Fruit fly (Drosophila melanogaster) whole organism, embryonic: Measurements from ENCODE around the gene CG13996.

Source experiments
- Aef1 ChIP-seq: fragments of 200-800 bp; sonication (Bioruptor generic); IDR thresholded peaks from 3 replicates; pipeline ENCODE4 v1.3.6; 2022; ENCODE audit warnings: missing biosample characterization, missing genetic modification characterization
- Awh ChIP-seq: fragments of 200-800 bp; sonication (Bioruptor generic); IDR thresholded peaks from 2 replicates; pipeline ENCODE4, ENCODE4 v1.3.6; 2022; ENCODE audit warnings: missing biosample characterization, missing genetic modification characterization
- Bdp1 ChIP-seq: fragments of 200-800 bp; sonication (Bioruptor generic); optimal IDR thresholded peaks from 3 replicates; lab custom pipeline; 2016; ENCODE audit warnings: missing biosample characterization, missing genetic modification characterization
- Bteb2 ChIP-seq: fragments of 200-800 bp; sonication (Bioruptor generic); optimal IDR thresholded peaks from 2 replicates; lab custom pipeline; 2016; ENCODE audit warnings: missing biosample characterization, missing genetic modification characterization
- CG11085 ChIP-seq: fragments of 200-800 bp; sonication (Bioruptor generic); IDR thresholded peaks from 2 replicates; pipeline ENCODE4 v1.3.6; 2022; ENCODE audit warnings: missing biosample characterization, missing genetic modification characterization
- CG11504 ChIP-seq: fragments of 200-800 bp; sonication (Bioruptor generic); optimal IDR thresholded peaks from 3 replicates; lab custom pipeline; 2019; ENCODE audit warnings: missing biosample characterization, mild to moderate bottlenecking, missing genetic modification characterization, moderate library complexity
- CG11696 ChIP-seq: fragments of 200-800 bp; sonication (Bioruptor generic); IDR thresholded peaks from 2 replicates; pipeline ENCODE4 v1.3.6; 2022; ENCODE audit warnings: missing biosample characterization, missing genetic modification characterization
- CG12942 ChIP-seq: fragments of 200-800 bp; sonication (Bioruptor generic); optimal IDR thresholded peaks from 3 replicates; lab custom pipeline; 2016; ENCODE audit warnings: missing biosample characterization, missing genetic modification characterization
- CG13624 ChIP-seq: fragments of 200-800 bp; sonication (Bioruptor generic); optimal IDR thresholded peaks from 2 replicates; lab custom pipeline; 2016; ENCODE audit warnings: missing biosample characterization, missing genetic modification characterization
- CG15479 ChIP-seq: fragments of 200-800 bp; sonication (Bioruptor generic); optimal IDR thresholded peaks from 3 replicates; lab custom pipeline; 2019; ENCODE audit warnings: missing biosample characterization, mild to moderate bottlenecking, missing genetic modification characterization, moderate library complexity
- CG1792 ChIP-seq: fragments of 200-800 bp; sonication (Bioruptor generic); optimal IDR thresholded peaks from 2 replicates; lab custom pipeline; 2016; ENCODE audit warnings: missing biosample characterization, missing genetic modification characterization
- CG18764 ChIP-seq: fragments of 200-800 bp; sonication (Bioruptor generic); optimal IDR thresholded peaks from 3 replicates; lab custom pipeline; 2016; ENCODE audit warnings: missing biosample characterization, missing genetic modification characterization
- CG30403 ChIP-seq: fragments of 200-800 bp; sonication (Bioruptor generic); optimal IDR thresholded peaks from 3 replicates; lab custom pipeline; 2016; ENCODE audit warnings: missing biosample characterization, missing genetic modification characterization
- CG34376 ChIP-seq: fragments of 200-800 bp; sonication (Bioruptor generic); optimal IDR thresholded peaks from 2 replicates; lab custom pipeline; 2018; ENCODE audit warnings: missing biosample characterization, mild to moderate bottlenecking, missing genetic modification characterization
- CG34422 ChIP-seq: fragments of 200-800 bp; sonication (Bioruptor generic); IDR thresholded peaks from 3 replicates; pipeline ENCODE4 v1.3.6; 2022; ENCODE audit warnings: missing biosample characterization, missing genetic modification characterization
- CG43689 ChIP-seq: fragments of 200-800 bp; sonication (Bioruptor generic); IDR thresholded peaks from 2 replicates; pipeline ENCODE4 v1.3.6; 2022; ENCODE audit warnings: missing biosample characterization, missing genetic modification characterization
- CG5245 ChIP-seq: fragments of 200-800 bp; sonication (Bioruptor generic); optimal IDR thresholded peaks from 3 replicates; lab custom pipeline; 2016; ENCODE audit warnings: missing biosample characterization, missing genetic modification characterization
- CG7372 ChIP-seq: fragments of 200-800 bp; sonication (Bioruptor generic); IDR thresholded peaks from 2 replicates; pipeline ENCODE4 v1.3.6; 2022; ENCODE audit warnings: missing biosample characterization, missing genetic modification characterization
- CG7745 ChIP-seq: fragments of 200-800 bp; sonication (Bioruptor generic); optimal IDR thresholded peaks from 2 replicates; lab custom pipeline; 2018; ENCODE audit warnings: missing biosample characterization, mild to moderate bottlenecking, missing genetic modification characterization, moderate library complexity
- D19B ChIP-seq: fragments of 200-800 bp; sonication (Bioruptor generic); optimal IDR thresholded peaks from 2 replicates; lab custom pipeline; 2017; ENCODE audit warnings: missing biosample characterization, mild to moderate bottlenecking, missing genetic modification characterization
- Dip3 ChIP-seq: fragments of 200-800 bp; sonication (Bioruptor generic); optimal IDR thresholded peaks from 3 replicates; lab custom pipeline; 2016; ENCODE audit warnings: missing biosample characterization, missing genetic modification characterization
- Elba2 ChIP-seq: fragments of 200-800 bp; sonication (Bioruptor generic); optimal IDR thresholded peaks from 3 replicates; lab custom pipeline; 2016; ENCODE audit warnings: missing biosample characterization, missing genetic modification characterization
- Ets65A ChIP-seq: fragments of 200-800 bp; sonication (Bioruptor generic); peaks from one replicate; lab custom pipeline; 2016; ENCODE audit warnings: missing biosample characterization, missing genetic modification characterization
- HLHmδ ChIP-seq: fragments of 200-800 bp; sonication (Bioruptor generic); optimal IDR thresholded peaks from 2 replicates; lab custom pipeline; 2018; ENCODE audit warnings: missing biosample characterization, mild to moderate bottlenecking, missing genetic modification characterization, moderate library complexity
- HmgZ ChIP-seq: fragments of 200-800 bp; sonication (Bioruptor generic); optimal IDR thresholded peaks from 2 replicates; lab custom pipeline; 2018; ENCODE audit warnings: missing biosample characterization, mild to moderate bottlenecking, missing genetic modification characterization
- Med ChIP-seq: fragments of 200-800 bp; sonication (Bioruptor generic); peaks from one replicate; lab custom pipeline; 2016; ENCODE audit warnings: missing biosample characterization, missing genetic modification characterization, mild to moderate bottlenecking, inconsistent platforms, moderate library complexity
- Meics ChIP-seq: fragments of 200-800 bp; sonication (Bioruptor generic); optimal IDR thresholded peaks from 2 replicates; lab custom pipeline; 2017; ENCODE audit warnings: missing biosample characterization, mild to moderate bottlenecking, missing genetic modification characterization
- Mes4 ChIP-seq: fragments of 200-800 bp; sonication (Bioruptor generic); optimal IDR thresholded peaks from 2 replicates; lab custom pipeline; 2016; ENCODE audit warnings: missing biosample characterization, missing genetic modification characterization
- Myb ChIP-seq: fragments of 200-800 bp; sonication (Bioruptor generic); optimal IDR thresholded peaks from 2 replicates; lab custom pipeline; 2016; ENCODE audit warnings: missing biosample characterization, missing genetic modification characterization
- Pdp1 ChIP-seq, 2 experiments: fragments of 200-800 bp; sonication (Bioruptor generic); optimal IDR thresholded peaks; 3 replicates each; lab custom pipeline; 2016; ENCODE audit warnings: missing biosample characterization in 2 of 2, missing genetic modification characterization in 2 of 2, mild to moderate bottlenecking in 1 of 2, moderate library complexity in 1 of 2
- Rfx ChIP-seq: fragments of 200-800 bp; sonication (Bioruptor generic); IDR thresholded peaks from 2 replicates; pipeline ENCODE4 v1.3.6; 2022; ENCODE audit warnings: missing biosample characterization, missing genetic modification characterization
- Sox100B ChIP-seq: fragments of 200-800 bp; sonication (Bioruptor generic); optimal IDR thresholded peaks from 3 replicates; lab custom pipeline; 2018; ENCODE audit warnings: missing biosample characterization, mild to moderate bottlenecking, missing genetic modification characterization
- Ssrp ChIP-seq: fragments of 200-800 bp; sonication (Bioruptor generic); optimal IDR thresholded peaks from 2 replicates; lab custom pipeline; 2018; ENCODE audit warnings: missing biosample characterization, mild to moderate bottlenecking, missing genetic modification characterization, moderate library complexity
- abd-A ChIP-seq: fragments of 200-800 bp; sonication (Bioruptor generic); optimal IDR thresholded peaks from 3 replicates; lab custom pipeline; 2019; ENCODE audit warnings: missing biosample characterization, mild to moderate bottlenecking, missing genetic modification characterization, moderate library complexity
- aop ChIP-seq: fragments of 200-800 bp; sonication (Bioruptor generic); IDR thresholded peaks from 2 replicates; pipeline ENCODE4 v1.3.6; 2022; ENCODE audit warnings: missing biosample characterization, missing genetic modification characterization
- ase ChIP-seq: fragments of 200-800 bp; sonication (Bioruptor generic); IDR thresholded peaks from 3 replicates; pipeline ENCODE4 v1.3.6; 2022; ENCODE audit warnings: missing biosample characterization, missing genetic modification characterization
- ash1 ChIP-seq: fragments of 200-800 bp; sonication (Bioruptor generic); optimal IDR thresholded peaks from 2 replicates; lab custom pipeline; 2018; ENCODE audit warnings: missing biosample characterization, mild to moderate bottlenecking, missing genetic modification characterization
- cad ChIP-seq: fragments of >200 bp; optimal IDR thresholded peaks from 2 replicates; lab custom pipeline; 2017; ENCODE audit warnings: missing biosample characterization, missing genetic modification characterization
- cas ChIP-seq: fragments of 200-800 bp; sonication (Bioruptor generic); IDR thresholded peaks from 2 replicates; pipeline ENCODE4 v1.3.6; 2022; ENCODE audit warnings: missing biosample characterization, missing genetic modification characterization
- corto ChIP-seq: fragments of 200-800 bp; sonication (Bioruptor generic); optimal IDR thresholded peaks from 2 replicates; lab custom pipeline; 2016; ENCODE audit warnings: missing biosample characterization, mild to moderate bottlenecking, missing genetic modification characterization, moderate library complexity
- crc ChIP-seq: fragments of 200-800 bp; sonication (Bioruptor generic); optimal IDR thresholded peaks from 2 replicates; lab custom pipeline; 2016; ENCODE audit warnings: missing biosample characterization, missing genetic modification characterization
- disco-r ChIP-seq: fragments of 200-800 bp; sonication (Bioruptor generic); optimal IDR thresholded peaks from 2 replicates; lab custom pipeline; 2016; ENCODE audit warnings: missing biosample characterization, missing genetic modification characterization
- esg ChIP-seq: fragments of 200-800 bp; sonication (Bioruptor generic); conservative IDR thresholded peaks from 2 replicates; pipeline ENCODE4 v1.3.6; 2022; ENCODE audit warnings: missing biosample characterization, missing genetic modification characterization
- gce ChIP-seq: fragments of 200-800 bp; sonication (Bioruptor generic); IDR thresholded peaks from 3 replicates; pipeline ENCODE4 v1.3.6; 2022; ENCODE audit warnings: missing biosample characterization, missing genetic modification characterization
- grn ChIP-seq: fragments of 200-800 bp; sonication (Bioruptor generic); optimal IDR thresholded peaks from 3 replicates; lab custom pipeline; 2017; ENCODE audit warnings: missing biosample characterization, missing genetic modification characterization
- hth ChIP-seq: fragments of >200 bp; optimal IDR thresholded peaks from 2 replicates; lab custom pipeline; 2017; ENCODE audit warnings: inconsistent platforms
- lola ChIP-seq, 3 experiments: fragments of >200 bp in 2 of 3; fragments of 200-800 bp in 1 of 3; sonication (Bioruptor generic) in 1 of 3; optimal IDR thresholded peaks; 2 replicates each; lab custom pipeline; 2017 to 2019; ENCODE audit warnings: missing biosample characterization in 3 of 3, missing genetic modification characterization in 3 of 3, mild to moderate bottlenecking in 1 of 3, moderate library complexity in 1 of 3
- luna ChIP-seq: fragments of 200-800 bp; sonication (Bioruptor generic); optimal IDR thresholded peaks from 2 replicates; lab custom pipeline; 2016; ENCODE audit warnings: missing biosample characterization, missing genetic modification characterization
- pho ChIP-seq: fragments of 200-800 bp; sonication (Bioruptor generic); optimal IDR thresholded peaks from 2 replicates; lab custom pipeline; 2016; ENCODE audit warnings: missing biosample characterization, missing genetic modification characterization
- sr ChIP-seq: fragments of 200-800 bp; sonication (Bioruptor generic); IDR thresholded peaks from 3 replicates; pipeline ENCODE4 v1.3.6; 2022; ENCODE audit warnings: missing biosample characterization, missing genetic modification characterization
- vvl ChIP-seq: fragments of 200-800 bp; sonication (Bioruptor generic); IDR thresholded peaks from 2 replicates; pipeline ENCODE4 v1.3.6; 2022; ENCODE audit warnings: missing biosample characterization, missing genetic modification characterization
- z ChIP-seq: fragments of 200-800 bp; sonication (Bioruptor generic); IDR thresholded peaks from 3 replicates; pipeline ENCODE4 v1.3.6; 2022; ENCODE audit warnings: missing biosample characterization, missing genetic modification characterization

Gene CG13996

DNA sequence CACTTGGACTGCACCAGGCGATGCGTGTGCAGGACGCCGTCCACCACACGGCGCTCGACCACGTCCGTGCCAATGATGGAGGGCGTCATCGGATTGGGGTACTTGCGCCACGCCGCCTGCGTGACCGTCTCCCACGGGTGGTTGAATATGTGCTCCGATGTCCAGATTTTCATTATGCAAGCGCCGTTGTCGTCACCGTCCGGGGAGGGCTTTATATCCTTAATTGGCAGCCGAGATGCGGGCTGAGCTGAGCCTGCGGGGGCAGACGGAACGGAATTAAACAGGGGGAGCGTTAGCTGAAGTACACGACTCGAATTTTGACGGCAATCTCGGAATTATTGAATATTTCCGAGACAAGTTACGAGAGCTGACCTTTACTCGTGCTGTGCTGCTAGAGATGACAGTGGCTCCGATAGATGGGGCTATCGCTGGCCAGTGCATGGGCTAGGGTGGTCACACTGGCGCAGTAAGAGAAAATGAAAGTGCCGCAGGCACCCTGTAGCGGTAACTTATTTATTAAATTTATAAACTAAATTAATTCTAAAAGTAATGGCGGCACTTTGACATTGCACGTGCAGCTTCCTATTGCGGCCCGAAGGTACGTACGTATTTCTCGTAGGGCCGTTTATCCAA, 27.0 kb downstream of the CG13996 start, which contains the start of gene IPIP (continued):
- TF ChIP-seq CG43689, result no peak
- TF ChIP-seq CG18764 (GFP tag; lab: Kevin White, UChicago), result no peak
- TF ChIP-seq CG15479 (GFP tag; lab: Kevin White, UChicago), result no peak
- TF ChIP-seq CG11696 (GFP tag; lab: Robert Waterston, UW), result no peak
- TF ChIP-seq HLHmδ (GFP tag; lab: Kevin White, UChicago), result peak; percentile 3
- TF ChIP-seq aop (GFP tag; lab: Robert Waterston, UW), result no peak
- TF ChIP-seq HmgZ (tag; lab: Kevin White, UChicago), result peak; percentile 59
- no peak for TF ChIP-seq abd-A (tag; lab: Kevin White, UChicago)
- TF ChIP-seq lola (GFP tag; optimal IDR thresholded peaks at IDR 0.05; lab: Kevin White, UChicago), result no peak
- no peak for TF ChIP-seq grn (GFP tag; lab: Kevin White, UChicago)
- no peak for TF ChIP-seq ash1 (GFP tag; lab: Kevin White, UChicago)
- TF ChIP-seq CG13624 (GFP tag; lab: Kevin White, UChicago), result peak; percentile 28
- TF ChIP-seq CG34422, result peak; percentile 67; the same call in 1 of the 3 replicates
- TF ChIP-seq cad, result no peak
- no peak for TF ChIP-seq CG11504 (tag; lab: Kevin White, UChicago)
- no peak for TF ChIP-seq CG5245
- peak; percentile 34; the same call in 1 of the 3 replicates for TF ChIP-seq ase (GFP tag; lab: Robert Waterston, UW)
- TF ChIP-seq pho (GFP tag; lab: Kevin White, UChicago), result no peak
- TF ChIP-seq cas, result no peak
- TF ChIP-seq D19B (GFP tag; lab: Kevin White, UChicago), result no peak
- TF ChIP-seq Myb, result no peak
- TF ChIP-seq crc (GFP tag; lab: Kevin White, UChicago), result no peak
- no peak for TF ChIP-seq Mes4
- TF ChIP-seq CG12942 (GFP tag; lab: Kevin White, UChicago), result no peak
- 0 out of 3 replicates have a peak, but pooled peaks have one; percentile 3 for TF ChIP-seq sr (GFP tag; lab: Robert Waterston, UW)
- 0 out of 2 replicates have a peak, but pooled peaks have one; percentile 37 for TF ChIP-seq CG11085 (GFP tag; lab: Robert Waterston, UW)
- TF ChIP-seq Med (GFP tag; lab: Kevin White, UChicago), result peak; percentile 91
- TF ChIP-seq disco-r (GFP tag; lab: Kevin White, UChicago), result no peak
- TF ChIP-seq gce, result no peak
- no peak for TF ChIP-seq Awh (GFP tag; lab: Robert Waterston, UW)
- peak; percentile 26 for TF ChIP-seq CG30403 (GFP tag; lab: Kevin White, UChicago)
- no peak for TF ChIP-seq Dip3 (GFP tag; lab: Kevin White, UChicago)
- TF ChIP-seq Sox100B (GFP tag; lab: Kevin White, UChicago), result no peak
- TF ChIP-seq Meics, result peak; percentile 3
- peak in 1 of 2 experiments; percentile 98 for TF ChIP-seq Pdp1 (GFP tag; optimal IDR thresholded peaks at IDR 0.05; lab: Kevin White, UChicago)
- peak; percentile 42; the same call in 1 of the 2 replicates for TF ChIP-seq CG7372 (GFP tag; lab: Robert Waterston, UW)
- TF ChIP-seq vvl (GFP tag; lab: Robert Waterston, UW), result peak; percentile 67
- TF ChIP-seq Aef1 (GFP tag; lab: Robert Waterston, UW), result peak; percentile 30; the same call in 1 of the 3 replicates
- TF ChIP-seq z, result no peak
- no peak for TF ChIP-seq corto (GFP tag; lab: Kevin White, UChicago)
- no peak for TF ChIP-seq esg (GFP tag; lab: Robert Waterston, UW)
- no peak for TF ChIP-seq luna (GFP tag; lab: Kevin White, UChicago)
- peak; percentile 57 for TF ChIP-seq Bdp1 (GFP tag; lab: Kevin White, UChicago)
- TF ChIP-seq Bteb2 (GFP tag; lab: Kevin White, UChicago), result no peak
- TF ChIP-seq Elba2 (GFP tag; lab: Kevin White, UChicago), result no peak
- no peak for TF ChIP-seq CG7745 (tag; lab: Kevin White, UChicago)
- TF ChIP-seq hth (lab: Kevin White, UChicago), result no peak
- peak; percentile 74 for TF ChIP-seq Rfx (GFP tag; lab: Robert Waterston, UW)
- peak; percentile 95 for TF ChIP-seq Ets65A
- TF ChIP-seq CG1792 (GFP tag; lab: Kevin White, UChicago), result no peak
- TF ChIP-seq CG34376 (GFP tag; lab: Kevin White, UChicago), result peak; percentile 24
- TF ChIP-seq Ssrp (tag; lab: Kevin White, UChicago), result no peak
